Worm (Caenorhabditis elegans) whole organism, mixed stage, embryonic: ENCODE data around the gene col-108.

Experiments used
- M03D4.4 ChIP-seq: sonication (generic microtip); optimal IDR thresholded peaks from 2 replicates; lab custom pipeline; 2017; ENCODE audit warnings: mild to moderate bottlenecking, missing genetic modification characterization, missing compliant biosample characterization
- bed-3 ChIP-seq: fragments of 200-800 bp; sonication (Bioruptor generic); optimal IDR thresholded peaks from 3 replicates; lab custom pipeline; 2018; ENCODE audit warnings: mild to moderate bottlenecking, missing genetic modification characterization, moderate library complexity, missing compliant biosample characterization
- blmp-1 ChIP-seq: fragments of 150-350 bp; optimal IDR thresholded peaks from 2 replicates; lab custom pipeline; 2014; ENCODE audit warnings: missing biosample characterization, missing genetic modification characterization
- ceh-43 ChIP-seq: fragments of 200-800 bp; sonication (Bioruptor generic); optimal IDR thresholded peaks from 2 replicates; lab custom pipeline; 2018; ENCODE audit warnings: mild to moderate bottlenecking, missing genetic modification characterization, moderate library complexity, missing compliant biosample characterization
- ces-1 ChIP-seq: fragments of 150-350 bp; optimal IDR thresholded peaks from 2 replicates; lab custom pipeline; 2014; ENCODE audit warnings: missing biosample characterization, missing genetic modification reagents, missing genetic modification characterization
- cnd-1 ChIP-seq: fragments of 200-800 bp; sonication (Bioruptor generic); optimal IDR thresholded peaks from 2 replicates; lab custom pipeline; 2018; ENCODE audit warnings: mild to moderate bottlenecking, missing genetic modification characterization, missing compliant biosample characterization
- drap-1 ChIP-seq: fragments of 200-800 bp; sonication (Bioruptor generic); optimal IDR thresholded peaks from 3 replicates; lab custom pipeline; 2018; ENCODE audit warnings: mild to moderate bottlenecking, missing genetic modification characterization, missing compliant biosample characterization
- elt-1 ChIP-seq: sonication (generic microtip); optimal IDR thresholded peaks from 2 replicates; lab custom pipeline; 2017; ENCODE audit warnings: missing genetic modification characterization, mild to moderate bottlenecking, missing compliant biosample characterization, antibody characterized with exemption, moderate library complexity, borderline replicate concordance; ENCODE audit not compliant: insufficient read depth
- elt-3 ChIP-seq: fragments of 150-350 bp; optimal IDR thresholded peaks from 2 replicates; lab custom pipeline; 2014; ENCODE audit warnings: missing biosample characterization, missing genetic modification characterization
- ham-2 ChIP-seq: fragments of 200-800 bp; sonication (Bioruptor generic); optimal IDR thresholded peaks from 2 replicates; lab custom pipeline; 2018; ENCODE audit warnings: mild to moderate bottlenecking, missing genetic modification characterization, missing compliant biosample characterization
- hlh-1 ChIP-seq: fragments of 150-350 bp; optimal IDR thresholded peaks from 2 replicates; lab custom pipeline; 2014; ENCODE audit warnings: missing biosample characterization, missing genetic modification reagents, missing genetic modification characterization
- lin-13 ChIP-seq: fragments of 150-350 bp; optimal IDR thresholded peaks from 2 replicates; lab custom pipeline; 2014; ENCODE audit warnings: missing biosample characterization, missing genetic modification characterization
- lin-32 ChIP-seq: fragments of 200-800 bp; sonication (Bioruptor generic); optimal IDR thresholded peaks from 2 replicates; lab custom pipeline; 2018; ENCODE audit warnings: mild to moderate bottlenecking, missing genetic modification characterization, missing compliant biosample characterization
- lsy-2 ChIP-seq: fragments of 150-350 bp; optimal IDR thresholded peaks from 2 replicates; lab custom pipeline; 2014; ENCODE audit warnings: missing biosample characterization, missing genetic modification characterization
- mab-5 ChIP-seq: fragments of 150-350 bp; optimal IDR thresholded peaks from 2 replicates; lab custom pipeline; 2014; ENCODE audit warnings: missing biosample characterization, missing genetic modification characterization
- mep-1 ChIP-seq: fragments of 150-350 bp; optimal IDR thresholded peaks from 2 replicates; lab custom pipeline; 2017; ENCODE audit warnings: missing biosample characterization, missing genetic modification reagents, missing genetic modification characterization, inconsistent platforms
- mls-2 ChIP-seq: sonication (generic microtip); optimal IDR thresholded peaks from 2 replicates; lab custom pipeline; 2016; ENCODE audit warnings: mild to moderate bottlenecking, missing genetic modification characterization, moderate library complexity, missing compliant biosample characterization
- nhr-2 ChIP-seq: fragments of 150-350 bp; optimal IDR thresholded peaks from 2 replicates; lab custom pipeline; 2014; ENCODE audit warnings: missing biosample characterization, missing genetic modification characterization
- nhr-237 ChIP-seq: fragments of 150-350 bp; optimal IDR thresholded peaks from 2 replicates; lab custom pipeline; 2014; ENCODE audit warnings: missing biosample characterization, missing genetic modification characterization
- nhr-28 ChIP-seq: fragments of 150-350 bp; optimal IDR thresholded peaks from 2 replicates; lab custom pipeline; 2014; ENCODE audit warnings: missing biosample characterization, missing genetic modification characterization
- nhr-76 ChIP-seq: sonication (generic microtip); optimal IDR thresholded peaks from 2 replicates; lab custom pipeline; 2017; ENCODE audit warnings: missing biosample characterization, missing genetic modification characterization
- sem-2 ChIP-seq: fragments of 200-800 bp; sonication (Bioruptor generic); optimal IDR thresholded peaks from 2 replicates; lab custom pipeline; 2018; ENCODE audit warnings: mild to moderate bottlenecking, missing genetic modification characterization, missing compliant biosample characterization
- snpc-4 ChIP-seq: fragments of 150-350 bp; optimal IDR thresholded peaks from 2 replicates; lab custom pipeline; 2014; ENCODE audit warnings: missing biosample characterization, missing genetic modification characterization
- sptf-1 ChIP-seq: sonication (generic microtip); optimal IDR thresholded peaks from 2 replicates; lab custom pipeline; 2017; ENCODE audit warnings: mild to moderate bottlenecking, missing genetic modification characterization, moderate library complexity, missing compliant biosample characterization
- tbx-8 ChIP-seq: fragments of 200-800 bp; sonication (Bioruptor generic); optimal IDR thresholded peaks from 2 replicates; lab custom pipeline; 2018; ENCODE audit warnings: mild to moderate bottlenecking, missing genetic modification characterization, moderate library complexity, missing compliant biosample characterization
- unc-120 ChIP-seq: sonication (generic microtip); optimal IDR thresholded peaks from 2 replicates; lab custom pipeline; 2017; ENCODE audit warnings: missing genetic modification characterization, missing compliant biosample characterization; ENCODE audit not compliant: poor library complexity, severe bottlenecking
- unc-39 ChIP-seq: fragments of 150-350 bp; optimal IDR thresholded peaks from 2 replicates; lab custom pipeline; 2014; ENCODE audit warnings: missing biosample characterization, missing genetic modification characterization
- unc-62 ChIP-seq: fragments of 150-350 bp; optimal IDR thresholded peaks from 2 replicates; lab custom pipeline; 2014; ENCODE audit warnings: missing biosample characterization, missing genetic modification reagents, missing genetic modification characterization
- zip-8 ChIP-seq: fragments of 150-350 bp; optimal IDR thresholded peaks from 2 replicates; lab custom pipeline; 2014; ENCODE audit warnings: missing biosample characterization, missing genetic modification characterization
- ztf-11 ChIP-seq: fragments of 150-350 bp; optimal IDR thresholded peaks from 2 replicates; lab custom pipeline; 2014; ENCODE audit warnings: missing biosample characterization, missing genetic modification characterization

col-108 gene

ce11 chrIV:1768288-1768687 is at the start of gene col-108:
Gene col-108, plus strand, starts transcription at chrIV:1768588.
- no peak for TF ChIP-seq lin-32
- no peak for TF ChIP-seq ham-2
- no peak for TF ChIP-seq sem-2 (GFP tag; lab: Kevin White, UChicago)
- TF ChIP-seq ztf-11 (tag; lab: Kevin White, UChicago): no peak

DNA sequence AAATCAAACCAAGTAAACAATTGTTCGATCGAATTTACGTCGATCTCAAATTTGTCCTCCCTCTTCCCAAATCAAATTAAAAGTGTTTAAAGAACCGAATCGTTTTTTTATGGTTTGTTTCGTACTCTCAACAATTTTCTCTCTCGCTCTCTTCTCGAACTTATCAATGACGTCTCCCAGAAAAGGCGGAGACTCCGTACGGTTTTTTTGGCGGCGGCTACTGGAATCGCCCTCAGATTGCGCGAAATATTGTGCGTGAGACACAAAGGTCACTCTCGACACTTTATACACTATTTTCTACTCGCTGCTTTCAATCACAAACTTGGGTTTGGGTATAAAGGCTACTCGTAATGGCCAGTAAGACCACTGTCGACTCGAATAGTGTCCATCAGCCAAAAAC is 47.9 kb upstream of the col-108 start, which contains the start of gene epic-2:
Gene epic-2, plus strand, starts transcription at position 317 of the 400 bp plus-strand sequence.
- TF ChIP-seq nhr-2 (tag; lab: Kevin White, UChicago): no peak
- TF ChIP-seq blmp-1 (tag; lab: Kevin White, UChicago): no peak
- TF ChIP-seq lin-32: no peak
- TF ChIP-seq ceh-43 (GFP tag; lab: Kevin White, UChicago): no peak
- TF ChIP-seq bed-3 (GFP tag; lab: Kevin White, UChicago): no peak
- TF ChIP-seq nhr-76 (tag; lab: Kevin White, UChicago): no peak
- no peak for TF ChIP-seq unc-39 (tag; lab: Kevin White, UChicago)

DNA sequence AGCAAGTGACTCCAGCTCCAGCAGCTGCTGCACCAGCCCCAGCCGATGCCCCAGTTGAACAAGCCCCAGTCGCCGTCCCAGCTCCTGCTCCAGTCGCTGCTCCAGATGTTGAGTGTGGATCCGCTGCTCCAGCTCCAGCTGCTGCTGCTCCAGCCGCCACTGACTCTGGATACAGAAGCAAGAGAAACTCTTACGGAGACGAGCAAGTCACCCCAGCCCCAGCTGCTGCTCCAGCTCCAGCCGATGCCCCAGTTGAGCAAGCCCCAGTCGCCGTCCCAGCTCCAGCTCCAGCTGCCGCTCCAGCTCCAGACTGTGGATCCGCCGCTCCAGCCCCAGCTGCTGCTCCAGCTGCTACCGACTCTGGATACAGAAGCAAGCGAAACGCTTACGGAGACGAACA is 46.8 kb upstream of the col-108 start:
- TF ChIP-seq elt-3 (tag; lab: Kevin White, UChicago) (no peak), lin-13 (no peak), M03D4.4 (no peak), hlh-1 (no peak), sptf-1 (no peak), unc-62 (no peak), mep-1 (tag; lab: Kevin White, UChicago) (no peak), unc-120 (no peak), bed-3 (GFP tag; lab: Kevin White, UChicago) (no peak), cnd-1 (no peak), nhr-76 (tag; lab: Kevin White, UChicago) (no peak), ces-1 (GFP tag; lab: Kevin White, UChicago) (no peak), nhr-237 (tag; lab: Kevin White, UChicago) (no peak), snpc-4 (no peak), nhr-2 (tag; lab: Kevin White, UChicago) (no peak), mls-2 (tag; lab: Kevin White, UChicago) (no peak), nhr-28 (tag; lab: Kevin White, UChicago) (no peak), ceh-43 (GFP tag; lab: Kevin White, UChicago) (no peak), ham-2 (no peak), elt-1 (tag; lab: Kevin White, UChicago) (no peak)

DNA sequence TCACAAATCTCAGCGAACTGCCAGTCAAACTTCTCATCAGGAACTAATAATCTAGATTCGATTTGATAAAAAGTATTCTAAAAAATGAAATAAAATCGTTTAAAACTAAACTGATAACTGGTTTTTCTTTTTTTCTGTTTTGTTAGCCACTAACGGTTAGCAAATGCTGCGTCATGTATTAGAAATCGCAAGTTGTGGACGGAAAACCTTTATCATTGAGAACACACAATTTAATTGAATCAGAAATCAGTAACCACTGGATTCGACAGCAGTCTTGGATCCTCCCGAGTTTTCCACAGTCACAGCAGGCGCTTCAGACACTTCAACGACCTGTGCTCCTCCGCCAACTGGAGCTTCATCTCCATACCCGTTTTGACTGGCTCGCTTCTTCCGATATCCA is 45.4 kb upstream of the col-108 start:
- no peak for TF ChIP-seq ham-2
- no peak for TF ChIP-seq hlh-1
- no peak for TF ChIP-seq unc-120
- no peak for TF ChIP-seq snpc-4
- no peak for TF ChIP-seq unc-39 (tag; lab: Kevin White, UChicago)
- TF ChIP-seq lsy-2 (tag; lab: Kevin White, UChicago): no peak
- no peak for TF ChIP-seq ceh-43 (GFP tag; lab: Kevin White, UChicago)
- TF ChIP-seq sem-2 (GFP tag; lab: Kevin White, UChicago): no peak

DNA sequence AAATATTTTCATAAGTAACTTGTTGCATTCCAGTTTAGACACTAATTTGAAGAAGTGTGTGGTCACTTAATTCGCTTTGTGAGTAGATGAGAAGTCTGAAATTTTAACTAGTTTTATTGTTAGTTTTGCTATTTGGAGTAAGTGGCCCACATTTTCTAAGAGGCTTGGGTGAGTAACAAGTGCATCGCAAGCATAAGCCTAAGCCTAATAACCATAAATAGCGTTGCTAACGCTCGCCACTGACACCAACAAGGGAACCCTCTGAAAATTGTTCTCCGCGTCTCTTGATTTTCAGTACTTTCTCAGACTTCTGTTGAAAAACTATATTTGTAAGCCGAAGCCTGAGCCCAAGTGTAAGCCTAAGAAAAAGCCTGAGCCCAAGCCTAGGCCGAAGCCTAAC is 44.1 kb upstream of the col-108 start, which contains the start of gene epic-3:
Gene epic-3, minus strand, starts transcription at position 101 of the 400 bp plus-strand sequence.
- TF ChIP-seq drap-1 (GFP tag; lab: Kevin White, UChicago): no peak
- no peak for TF ChIP-seq mab-5
- TF ChIP-seq zip-8 (tag; lab: Kevin White, UChicago): no peak
- TF ChIP-seq tbx-8 (GFP tag; lab: Kevin White, UChicago): no peak
- no peak for TF ChIP-seq sptf-1

DNA sequence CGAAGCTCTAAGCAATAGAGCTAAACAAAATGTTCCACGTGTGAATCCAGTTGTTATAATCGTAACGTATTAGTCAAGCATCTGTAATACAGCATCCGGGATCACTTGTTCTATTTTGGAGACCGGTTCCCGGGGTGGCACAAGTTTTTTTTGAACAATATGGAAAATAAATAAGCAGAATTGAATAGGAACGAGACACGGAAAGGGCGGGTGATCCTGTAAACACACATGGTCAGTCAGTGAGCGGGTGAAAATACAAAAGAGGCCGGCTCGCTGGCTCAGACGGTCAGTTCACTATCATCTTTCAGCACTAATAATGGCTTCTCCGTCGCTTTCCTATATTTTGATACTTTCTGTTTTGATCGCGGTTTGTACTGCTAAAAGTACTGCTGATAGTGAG is 42.5 kb upstream of the col-108 start, which contains the start of gene K08D12.8:
Gene K08D12.8, plus strand, starts transcription at position 301 of the 400 bp plus-strand sequence.
- no peak for TF ChIP-seq snpc-4
- TF ChIP-seq unc-120: no peak
- no peak for TF ChIP-seq unc-62
